Worm (Caenorhabditis elegans) whole organism, L4 larva: ENCODE data around the gene icln-1.

Experiments
- F26F4.8 ChIP-seq: fragments of 200-800 bp; sonication (Bioruptor generic); conservative IDR thresholded peaks from 2 replicates; pipeline ENCODE4 v1.3.6; 2022; ENCODE audit warnings: missing genetic modification characterization, missing compliant biosample characterization
- F37D6.2 ChIP-seq: sonication (generic microtip); optimal IDR thresholded peaks from 2 replicates; lab custom pipeline; 2016; ENCODE audit warnings: mild to moderate bottlenecking, missing genetic modification characterization, missing compliant biosample characterization
- F49E8.2 ChIP-seq: sonication (generic microtip); optimal IDR thresholded peaks from 2 replicates; lab custom pipeline; 2016; ENCODE audit warnings: missing compliant biosample characterization, mild to moderate bottlenecking, missing genetic modification characterization, borderline replicate concordance
- T26A8.4 ChIP-seq: fragments of 200-800 bp; sonication (Bioruptor generic); IDR thresholded peaks from 2 replicates; pipeline ENCODE4 v1.3.6; 2022; ENCODE audit warnings: missing genetic modification characterization, missing compliant biosample characterization
- Y105C5A.15 ChIP-seq: fragments of 200-800 bp; sonication (Bioruptor generic); IDR thresholded peaks from 2 replicates; pipeline ENCODE4 v1.3.6; 2022; ENCODE audit warnings: missing genetic modification characterization, missing compliant biosample characterization
- Y5F2A.4 ChIP-seq: fragments of 200-800 bp; sonication (Bioruptor generic); optimal IDR thresholded peaks from 2 replicates; lab custom pipeline; 2018; ENCODE audit warnings: mild to moderate bottlenecking, missing genetic modification characterization, missing compliant biosample characterization
- ZK546.5 ChIP-seq, 2 experiments: sonication (generic microtip); optimal IDR thresholded peaks; 2 replicates each; lab custom pipeline; 2017; ENCODE audit warnings: missing biosample characterization in 2 of 2, missing genetic modification characterization in 2 of 2
- aha-1 ChIP-seq: fragments of 150-350 bp; peaks from one replicate; lab custom pipeline; 2014; ENCODE audit warnings: missing biosample characterization, missing genetic modification characterization
- aly-2 ChIP-seq: sonication (generic microtip); optimal IDR thresholded peaks from 2 replicates; lab custom pipeline; 2018; ENCODE audit warnings: missing biosample characterization, missing genetic modification characterization
- ama-1 ChIP-seq: fragments of 150-350 bp; optimal IDR thresholded peaks from 2 replicates; lab custom pipeline; 2014; ENCODE audit warnings: inconsistent platforms, mixed read lengths
- arid-1 ChIP-seq: fragments of 200-800 bp; sonication (Bioruptor generic); conservative IDR thresholded peaks from 2 replicates; pipeline ENCODE4 v1.3.6; 2022; ENCODE audit warnings: missing genetic modification reagents, missing genetic modification characterization, missing compliant biosample characterization
- attf-4 ChIP-seq: sonication (generic microtip); optimal IDR thresholded peaks from 3 replicates; lab custom pipeline; 2017; ENCODE audit warnings: missing biosample characterization, missing genetic modification characterization
- ceh-20 ChIP-seq: fragments of 200-800 bp; sonication (Bioruptor generic); IDR thresholded peaks from 2 replicates; pipeline ENCODE4 v1.3.6; 2022; ENCODE audit warnings: missing genetic modification reagents, missing genetic modification characterization, missing compliant biosample characterization
- ceh-32 ChIP-seq: sonication (generic microtip); optimal IDR thresholded peaks from 2 replicates; lab custom pipeline; 2016; ENCODE audit warnings: mild to moderate bottlenecking, missing genetic modification characterization, missing compliant biosample characterization; ENCODE audit not compliant: poor library complexity
- daf-12 ChIP-seq: fragments of 150-350 bp; optimal IDR thresholded peaks from 2 replicates; lab custom pipeline; 2014; ENCODE audit warnings: missing biosample characterization, missing genetic modification reagents, missing genetic modification characterization
- dmd-6 ChIP-seq: fragments of 200-800 bp; sonication (Bioruptor generic); IDR thresholded peaks from 2 replicates; pipeline ENCODE4 v1.3.6; 2022; ENCODE audit warnings: missing genetic modification reagents, missing genetic modification characterization, missing compliant biosample characterization
- dmd-8 ChIP-seq: fragments of 200-800 bp; sonication (Bioruptor generic); IDR thresholded peaks from 2 replicates; pipeline ENCODE4 v1.3.6; 2022; ENCODE audit warnings: missing genetic modification characterization, missing compliant biosample characterization
- dpl-1 ChIP-seq: fragments of 150-350 bp; optimal IDR thresholded peaks from 2 replicates; lab custom pipeline; 2014; ENCODE audit warnings: missing biosample characterization, missing genetic modification reagents, missing genetic modification characterization
- dve-1 ChIP-seq: sonication (generic microtip); optimal IDR thresholded peaks from 2 replicates; lab custom pipeline; 2017; ENCODE audit warnings: antibody characterized with exemption, mild to moderate bottlenecking, missing genetic modification characterization, missing compliant biosample characterization; ENCODE audit not compliant: insufficient read depth
- fkh-10 ChIP-seq: fragments of 150-350 bp; optimal IDR thresholded peaks from 2 replicates; lab custom pipeline; 2014; ENCODE audit warnings: missing biosample characterization, missing genetic modification reagents, missing genetic modification characterization
- fos-1 ChIP-seq: fragments of 150-350 bp; optimal IDR thresholded peaks from 2 replicates; lab custom pipeline; 2014; ENCODE audit warnings: missing biosample characterization, missing genetic modification characterization
- hlh-11 ChIP-seq: fragments of 200-800 bp; sonication (Bioruptor generic); optimal IDR thresholded peaks from 2 replicates; lab custom pipeline; 2018; ENCODE audit warnings: mild to moderate bottlenecking, missing genetic modification characterization, missing compliant biosample characterization
- hlh-30 ChIP-seq: sonication (generic microtip); optimal IDR thresholded peaks from 2 replicates; lab custom pipeline; 2017; ENCODE audit warnings: antibody characterized with exemption, mild to moderate bottlenecking, missing genetic modification characterization, missing compliant biosample characterization; ENCODE audit not compliant: insufficient read depth
- hmg-1.1 ChIP-seq: fragments of 200-800 bp; sonication (Bioruptor generic); IDR thresholded peaks from 2 replicates; pipeline ENCODE4 v1.3.6; 2022; ENCODE audit warnings: missing genetic modification reagents, missing genetic modification characterization, missing compliant biosample characterization
- jun-1 ChIP-seq: fragments of 150-350 bp; optimal IDR thresholded peaks from 2 replicates; lab custom pipeline; 2014; ENCODE audit warnings: missing biosample characterization, missing genetic modification reagents, missing genetic modification characterization
- lin-1 ChIP-seq: fragments of 200-800 bp; sonication (Bioruptor generic); IDR thresholded peaks from 2 replicates; pipeline ENCODE4 v1.3.6; 2022; ENCODE audit warnings: missing genetic modification reagents, missing genetic modification characterization, missing compliant biosample characterization
- lin-38 ChIP-seq: fragments of 200-800 bp; sonication (Bioruptor generic); IDR thresholded peaks from 2 replicates; pipeline ENCODE4 v1.3.6; 2022; ENCODE audit warnings: missing genetic modification reagents, missing genetic modification characterization, missing compliant biosample characterization
- madf-5 ChIP-seq, 2 experiments: fragments of 200-800 bp; sonication (Bioruptor generic); IDR thresholded peaks; 2 replicates each; pipeline ENCODE4 v1.3.6; 2022; ENCODE audit warnings: missing compliant biosample characterization in 2 of 2, missing genetic modification characterization in 2 of 2
- mdl-1 ChIP-seq, 2 experiments: fragments of 150-350 bp in 1 of 2; sonication (generic microtip) in 1 of 2; optimal IDR thresholded peaks; 2 replicates each; lab custom pipeline; 2014 to 2017; ENCODE audit warnings: missing biosample characterization in 2 of 2, missing genetic modification characterization in 2 of 2
- mes-2 ChIP-seq: sonication (generic microtip); optimal IDR thresholded peaks from 2 replicates; lab custom pipeline; 2016; ENCODE audit warnings: missing genotype, mild to moderate bottlenecking, missing genetic modification characterization, missing compliant biosample characterization; ENCODE audit not compliant: poor library complexity, severe bottlenecking
- nhr-10 ChIP-seq: fragments of 150-350 bp; optimal IDR thresholded peaks from 2 replicates; lab custom pipeline; 2014; ENCODE audit warnings: missing biosample characterization, missing genetic modification characterization
- nhr-11 ChIP-seq: fragments of 150-350 bp; optimal IDR thresholded peaks from 2 replicates; lab custom pipeline; 2014; ENCODE audit warnings: missing biosample characterization, missing genetic modification characterization
- nhr-111 ChIP-seq: fragments of 200-800 bp; sonication (Bioruptor generic); optimal IDR thresholded peaks from 2 replicates; lab custom pipeline; 2018; ENCODE audit warnings: mild to moderate bottlenecking, missing genetic modification characterization, missing compliant biosample characterization
- nhr-28 ChIP-seq: fragments of 150-350 bp; optimal IDR thresholded peaks from 2 replicates; lab custom pipeline; 2014; ENCODE audit warnings: missing biosample characterization, missing genetic modification characterization
- nhr-42 ChIP-seq: fragments of 200-800 bp; sonication (Bioruptor generic); IDR thresholded peaks from 2 replicates; pipeline ENCODE4 v1.3.6; 2022; ENCODE audit warnings: missing genetic modification characterization, missing compliant biosample characterization
- pha-4 ChIP-seq, 2 experiments: fragments of 150-350 bp in 1 of 2; fragments of 200-800 bp in 1 of 2; sonication (Bioruptor generic) in 1 of 2; IDR thresholded peaks in 1 of 2; optimal IDR thresholded peaks in 1 of 2; 2 replicates each; pipeline versions ENCODE4 v1.3.6 to Lab custom; 2014 to 2022; ENCODE audit warnings: missing genetic modification characterization in 2 of 2, missing genetic modification reagents in 2 of 2, missing biosample characterization in 1 of 2, missing compliant biosample characterization in 1 of 2
- rbr-2 ChIP-seq: sonication (generic microtip); optimal IDR thresholded peaks from 2 replicates; lab custom pipeline; 2016; ENCODE audit warnings: missing genotype, missing genetic modification characterization, missing compliant biosample characterization
- sdz-12 ChIP-seq: fragments of 200-800 bp; sonication (Bioruptor generic); optimal IDR thresholded peaks from 2 replicates; lab custom pipeline; 2018; ENCODE audit warnings: mild to moderate bottlenecking, missing genetic modification characterization, missing compliant biosample characterization
- set-16 ChIP-seq: fragments of 200-800 bp; sonication (Bioruptor generic); IDR thresholded peaks from 2 replicates; pipeline ENCODE4 v1.3.6; 2022; ENCODE audit warnings: missing genetic modification reagents, missing genetic modification characterization, missing compliant biosample characterization
- snpc-1.2 ChIP-seq: fragments of 200-800 bp; sonication (Bioruptor generic); IDR thresholded peaks from 2 replicates; pipeline ENCODE4 v1.3.6; 2022; ENCODE audit warnings: missing genetic modification reagents, missing genetic modification characterization, missing compliant biosample characterization
- spr-3 ChIP-seq: fragments of 200-800 bp; sonication (Bioruptor generic); optimal IDR thresholded peaks from 2 replicates; lab custom pipeline; 2018; ENCODE audit warnings: mild to moderate bottlenecking, missing genetic modification characterization, missing compliant biosample characterization
- tag-97 ChIP-seq: fragments of 200-800 bp; sonication (Bioruptor generic); IDR thresholded peaks from 2 replicates; pipeline ENCODE4 v1.3.6; 2022; ENCODE audit warnings: missing genetic modification characterization, missing compliant biosample characterization
- unc-130 ChIP-seq: sonication (generic microtip); optimal IDR thresholded peaks from 2 replicates; lab custom pipeline; 2016; ENCODE audit warnings: missing genetic modification reagents, missing genetic modification characterization, missing compliant biosample characterization
- unc-62 ChIP-seq, 3 experiments: fragments of 150-350 bp in 1 of 3; sonication (generic microtip); optimal IDR thresholded peaks in 2 of 3; peaks in 1 of 3; 1 replicate in 1 of 3; 2 replicates in 2 of 3; lab custom pipeline; 2014 to 2017; ENCODE audit warnings: missing biosample characterization in 3 of 3, missing genetic modification characterization in 3 of 3, missing genetic modification reagents in 3 of 3, missing genotype in 1 of 3
- vab-7 ChIP-seq: fragments of 200-800 bp; sonication (Bioruptor generic); IDR thresholded peaks from 2 replicates; pipeline ENCODE4 v1.3.6; 2022; ENCODE audit warnings: missing genetic modification reagents, missing genetic modification characterization, missing compliant biosample characterization
- zip-11 ChIP-seq: fragments of 200-800 bp; sonication (Bioruptor generic); IDR thresholded peaks from 2 replicates; pipeline ENCODE4 v1.3.6; 2022; ENCODE audit warnings: missing genetic modification characterization, missing compliant biosample characterization

Gene icln-1

DNA sequence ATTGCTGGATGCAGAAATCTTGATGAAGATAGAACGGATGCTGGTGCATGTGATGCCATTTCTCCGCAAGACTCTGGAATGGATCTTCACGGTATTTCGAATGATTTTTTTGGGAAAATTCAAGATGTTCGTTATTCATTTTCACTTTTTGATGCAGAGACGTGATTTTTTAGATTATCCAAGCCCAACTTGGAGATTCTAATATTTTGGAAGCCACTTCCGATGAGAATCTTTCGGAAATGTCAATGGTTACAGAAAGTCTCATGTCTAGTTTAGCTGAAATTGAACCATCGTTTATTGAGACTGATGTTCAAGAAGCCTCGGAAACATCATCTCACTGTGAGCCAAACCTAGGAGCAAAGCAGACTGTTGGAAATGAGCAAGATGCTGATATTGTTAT, 5.4 kb upstream of the icln-1 start:
- peak in 1 of 2 experiments; percentile 99 for TF ChIP-seq unc-62 (GFP tag; optimal IDR thresholded peaks at IDR 0.05 in 1 of 2; lab: Kevin White, UChicago)
- TF ChIP-seq unc-62 (tag; optimal IDR thresholded peaks at IDR 0.05; lab: Kevin White, UChicago): no peak
- no peak for TF ChIP-seq madf-5 (GFP tag; IDR thresholded peaks at IDR 0.05; lab: Robert Waterston, UW)
- TF ChIP-seq, all 104 proteins: peak for 1

- TF ChIP-seq nhr-11 (tag; lab: Kevin White, UChicago): no peak
- no peak for TF ChIP-seq Y105C5A.15 (GFP tag; lab: Robert Waterston, UW)
- TF ChIP-seq lin-38 (GFP tag; lab: Robert Waterston, UW): no peak
- no peak for TF ChIP-seq nhr-10 (tag; lab: Kevin White, UChicago)
- TF ChIP-seq dmd-6: no peak
- no peak for TF ChIP-seq tag-97 (GFP tag; lab: Robert Waterston, UW)
- no peak for TF ChIP-seq vab-7 (GFP tag; lab: Robert Waterston, UW)
- TF ChIP-seq aha-1: peak; percentile 16
- no peak for TF ChIP-seq spr-3 (GFP tag; lab: Kevin White, UChicago)
- TF ChIP-seq, all 104 proteins: peak for 1
These were observed 3.5 kb upstream of the icln-1 start, which contains the start of gene gldi-10 for ce11 chrIV:9098942-9099341. Gene gldi-10 (plus strand): TSS chrIV:9099242.

- TF ChIP-seq ceh-20 (GFP tag; lab: Robert Waterston, UW) (no peak), daf-12 (no peak), hlh-30 (tag; lab: Kevin White, UChicago) (peak; percentile 72), dve-1 (tag; lab: Kevin White, UChicago) (no peak), aly-2 (tag; lab: Kevin White, UChicago) (no peak), jun-1 (tag; lab: Kevin White, UChicago) (no peak), set-16 (GFP tag; lab: Robert Waterston, UW) (no peak), zip-11 (no peak), mdl-1 (tag; optimal IDR thresholded peaks at IDR 0.05; lab: Kevin White, UChicago) (peak in 1 of 2 experiments; percentile 19), pha-4 (GFP tag; IDR thresholded peaks at IDR 0.05; lab: Robert Waterston, UW) (no peak), pha-4 (tag; optimal IDR thresholded peaks at IDR 0.05; lab: Kevin White, UChicago) (no peak), F26F4.8 (GFP tag; lab: Robert Waterston, UW) (no peak), F49E8.2 (peak; percentile 10), ceh-32 (tag; lab: Kevin White, UChicago) (no peak), unc-130 (peak; percentile 31), ZK546.5 (tag; optimal IDR thresholded peaks at IDR 0.05; lab: Kevin White, UChicago) (no peak), fos-1 (no peak), nhr-42 (GFP tag; lab: Robert Waterston, UW) (no peak), sdz-12 (GFP tag; lab: Kevin White, UChicago) (no peak), hmg-1.1 (GFP tag; lab: Robert Waterston, UW) (no peak), rbr-2 (tag; lab: Kevin White, UChicago) (no peak), attf-4 (tag; lab: Kevin White, UChicago) (no peak), nhr-28 (tag; lab: Kevin White, UChicago) (no peak), arid-1 (GFP tag; lab: Robert Waterston, UW) (no peak), nhr-111 (GFP tag; lab: Kevin White, UChicago) (no peak), dmd-8 (GFP tag; lab: Robert Waterston, UW) (no peak), mes-2 (tag; lab: Kevin White, UChicago) (peak; percentile 20), snpc-1.2 (GFP tag; lab: Robert Waterston, UW) (0 out of 2 replicates have a peak, but pooled peaks have one; percentile 46), hlh-11 (tag; lab: Kevin White, UChicago) (no peak), dpl-1 (GFP tag; lab: Kevin White, UChicago) (peak; percentile 59), F37D6.2 (tag; lab: Kevin White, UChicago) (no peak), dmd-6 (no peak), ama-1 (lab: Kevin White, UChicago) (no peak), Y5F2A.4 (GFP tag; lab: Kevin White, UChicago) (no peak), fkh-10 (GFP tag; lab: Kevin White, UChicago) (no peak), T26A8.4 (GFP tag; lab: Robert Waterston, UW) (no peak), lin-1 (GFP tag; lab: Robert Waterston, UW) (no peak)
These were observed 867 bp upstream of the icln-1 start, which contains the start of the genes znf-706 and cpna-3 for ce11 chrIV:9096160-9096879. Gene znf-706 (minus strand): TSS chrIV:9096231. Gene cpna-3 (plus strand): TSS chrIV:9096842.
